Fruit fly (Drosophila melanogaster): ENCODE measurements around the gene Ssdp.
A peak's percentile ranks its signal among the peaks of the same experiment; 100 is the strongest.

The Ssdp gene

DNA sequence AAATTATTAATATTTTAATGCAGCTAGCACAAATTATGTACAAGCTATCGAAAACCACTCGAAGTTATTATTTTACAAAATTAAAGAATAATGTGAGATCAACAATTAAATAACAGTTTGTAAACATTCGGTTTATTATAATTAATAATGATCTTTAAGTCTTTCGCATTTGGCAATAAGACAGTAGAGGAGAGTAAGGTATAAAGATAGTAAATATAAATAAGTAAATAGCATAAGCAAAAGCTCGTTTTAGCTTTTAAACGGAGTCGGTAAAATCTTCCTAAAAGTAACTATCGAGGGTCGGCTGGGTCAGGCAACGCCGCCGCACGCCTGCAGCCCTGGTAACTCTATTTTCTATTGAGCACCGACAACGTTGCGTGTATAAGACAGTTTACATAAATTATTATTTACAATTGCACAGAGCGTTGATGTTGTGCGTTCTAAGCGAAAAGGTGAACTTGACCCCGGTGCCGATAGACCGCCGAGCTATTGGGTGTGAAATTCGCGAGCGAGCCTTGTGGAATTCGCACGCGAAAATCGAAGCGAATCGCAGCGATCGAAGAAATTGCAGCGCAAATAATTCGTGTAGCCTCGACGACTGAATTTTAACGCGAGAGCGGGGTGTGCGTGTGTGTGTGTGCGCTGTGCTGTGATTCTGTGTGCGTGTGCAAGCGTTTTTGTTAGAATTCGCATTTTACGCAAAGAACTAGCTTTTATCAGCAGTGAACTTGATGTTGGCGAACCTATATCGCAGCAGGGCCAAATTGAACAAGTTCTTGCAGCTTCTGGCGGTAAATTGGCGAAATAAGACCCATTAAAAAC is 31.8 kb downstream of the Ssdp start, which contains the start of gene wrd (continued):
- no peak for TF ChIP-seq HLHmδ (GFP tag; optimal IDR thresholded peaks at IDR 0.05)
- no peak for TF ChIP-seq schlank (tag; optimal IDR thresholded peaks at IDR 0.05)
- peak; percentile 60; the same call in 1 of the 3 replicates for TF ChIP-seq CG34422 (GFP tag; IDR thresholded peaks at IDR 0.05)
- peak; percentile 1 for TF ChIP-seq CG2116 (GFP tag; optimal IDR thresholded peaks at IDR 0.05)
- TF ChIP-seq sc (optimal IDR thresholded peaks at IDR 0.05): no peak
- TF ChIP-seq sc (GFP tag; optimal IDR thresholded peaks at IDR 0.05): no peak
- TF ChIP-seq gsb (GFP tag; IDR thresholded peaks at IDR 0.05): no peak
- no peak for TF ChIP-seq Hr39 (optimal IDR thresholded peaks at IDR 0.05)
- no peak for TF ChIP-seq fru (optimal IDR thresholded peaks at IDR 0.05)
- TF ChIP-seq CG17186 (GFP tag; optimal IDR thresholded peaks at IDR 0.05): no peak
- no peak for TF ChIP-seq Dll (GFP tag; IDR thresholded peaks at IDR 0.05; ENCODE audit: partially characterized antibody)
- peak; percentile 13 for TF ChIP-seq Fer1 (GFP tag; optimal IDR thresholded peaks at IDR 0.05)
- no peak for TF ChIP-seq H2.0 (GFP tag; IDR thresholded peaks at IDR 0.05)
- TF ChIP-seq CG7839 (tag; optimal IDR thresholded peaks at IDR 0.05): peak; percentile 28
- TF ChIP-seq cg (GFP tag; optimal IDR thresholded peaks at IDR 0.05): peak; percentile 75
- no peak for TF ChIP-seq CG3838 (GFP tag; optimal IDR thresholded peaks at IDR 0.05)
- TF ChIP-seq CG8089 (GFP tag; optimal IDR thresholded peaks at IDR 0.05): no peak
- no peak for TF ChIP-seq Awh (GFP tag; IDR thresholded peaks at IDR 0.05)
- no peak for TF ChIP-seq wor (GFP tag; IDR thresholded peaks at IDR 0.05)
- no peak for TF ChIP-seq CG1792 (GFP tag; optimal IDR thresholded peaks at IDR 0.05)
- no peak for TF ChIP-seq pum (GFP tag; optimal IDR thresholded peaks at IDR 0.05)
- TF ChIP-seq mld (GFP tag; IDR thresholded peaks at IDR 0.05; ENCODE audit: partially characterized antibody): no peak
- TF ChIP-seq disco-r (GFP tag; optimal IDR thresholded peaks at IDR 0.05): no peak
- peak; percentile 82; the same call in 3 of the 4 replicates for TF ChIP-seq chinmo (GFP tag; IDR thresholded peaks at IDR 0.05; ENCODE audit: partially characterized antibody)
- TF ChIP-seq CG4730 (GFP tag; IDR thresholded peaks at IDR 0.05): no peak
- TF ChIP-seq crc (GFP tag; optimal IDR thresholded peaks at IDR 0.05): no peak
- TF ChIP-seq pita (GFP tag; optimal IDR thresholded peaks at IDR 0.05): no peak
- no peak for TF ChIP-seq ara (GFP tag; IDR thresholded peaks at IDR 0.05)
- TF ChIP-seq vvl (GFP tag; IDR thresholded peaks at IDR 0.05): no peak; the same call in none of the 2 replicates
- TF ChIP-seq CG11723 (GFP tag; optimal IDR thresholded peaks at IDR 0.05): no peak
- no peak for TF ChIP-seq br (optimal IDR thresholded peaks at IDR 0.05)
- TF ChIP-seq sd (tag; optimal IDR thresholded peaks at IDR 0.05): peak; percentile 30
- no peak for TF ChIP-seq CG10462 (GFP tag; optimal IDR thresholded peaks at IDR 0.05)
- no peak for TF ChIP-seq Hmr (GFP tag; optimal IDR thresholded peaks at IDR 0.05)
- peak; percentile 18 for TF ChIP-seq lilli (GFP tag; optimal IDR thresholded peaks at IDR 0.05)
- peak; percentile 43 for TF ChIP-seq Meics (GFP tag; optimal IDR thresholded peaks at IDR 0.05)
- peak; percentile 2 for TF ChIP-seq CG4424 (GFP tag; optimal IDR thresholded peaks at IDR 0.05)
- TF ChIP-seq HLH54F (GFP tag; optimal IDR thresholded peaks at IDR 0.05): no peak
- no peak for TF ChIP-seq Optix (GFP tag; IDR thresholded peaks at IDR 0.05)
- TF ChIP-seq bbx (GFP tag; IDR thresholded peaks at IDR 0.05; ENCODE audit: partially characterized antibody): no peak
- peak; percentile 48 for TF ChIP-seq Sox100B (GFP tag; optimal IDR thresholded peaks at IDR 0.05)
- TF ChIP-seq CG15269 (tag; optimal IDR thresholded peaks at IDR 0.05): no peak
- no peak for TF ChIP-seq gt (GFP tag; IDR thresholded peaks at IDR 0.05)
- no peak for TF ChIP-seq CG7556 (GFP tag; optimal IDR thresholded peaks at IDR 0.05)
- TF ChIP-seq Dip2 (GFP tag; IDR thresholded peaks at IDR 0.05): no peak
- TF ChIP-seq Usf (GFP tag; optimal IDR thresholded peaks at IDR 0.05): no peak
- no peak for TF ChIP-seq slou (GFP tag; optimal IDR thresholded peaks at IDR 0.05)
- no peak; the same call in 1 of the 2 replicates for TF ChIP-seq Scr (GFP tag; IDR thresholded peaks at IDR 0.05; ENCODE audit: partially characterized antibody)
- no peak for TF ChIP-seq cad (GFP tag; optimal IDR thresholded peaks at IDR 0.05)
- no peak for TF ChIP-seq inv (GFP tag; IDR thresholded peaks at IDR 0.05; ENCODE audit: partially characterized antibody)
- no peak for TF ChIP-seq CG2202 (tag; optimal IDR thresholded peaks at IDR 0.05)

Measured in whole organism, embryonic.